Fruit fly (Drosophila melanogaster) ovary, adult (tissue): ENCODE measurements around the gene CG33271.

ENCODE experiments used
- CG17801 ChIP-seq: fragments of 200-800 bp; optimal IDR thresholded peaks from 2 replicates; lab custom pipeline; 2019; ENCODE audit warnings: missing biosample characterization, mild to moderate bottlenecking, missing genetic modification characterization, moderate library complexity; ENCODE audit not compliant: partially characterized antibody

The CG33271 gene

DNA sequence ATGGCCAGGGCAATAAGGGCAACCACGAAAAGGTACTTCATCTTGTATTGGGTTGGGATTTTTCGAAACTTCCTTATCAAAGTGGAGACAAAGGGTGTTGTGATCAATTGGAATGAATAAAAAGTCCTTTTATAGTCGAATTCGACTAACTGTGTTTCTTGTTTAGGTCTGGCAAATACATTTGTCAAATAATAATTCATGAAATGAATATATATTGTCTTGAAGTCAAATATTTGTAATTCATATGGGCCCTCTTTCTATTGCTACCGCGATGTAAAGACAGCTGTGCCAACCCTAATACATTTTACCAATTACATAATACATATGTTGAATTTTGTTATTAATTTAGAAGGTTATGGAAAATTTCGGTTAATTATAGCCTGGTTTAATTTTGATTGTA lies at the start of gene CG33271:
Gene CG33271, minus strand, starts transcription at position 101 of the 400 bp plus-strand sequence.
- no peak for TF ChIP-seq CG17801

DNA sequence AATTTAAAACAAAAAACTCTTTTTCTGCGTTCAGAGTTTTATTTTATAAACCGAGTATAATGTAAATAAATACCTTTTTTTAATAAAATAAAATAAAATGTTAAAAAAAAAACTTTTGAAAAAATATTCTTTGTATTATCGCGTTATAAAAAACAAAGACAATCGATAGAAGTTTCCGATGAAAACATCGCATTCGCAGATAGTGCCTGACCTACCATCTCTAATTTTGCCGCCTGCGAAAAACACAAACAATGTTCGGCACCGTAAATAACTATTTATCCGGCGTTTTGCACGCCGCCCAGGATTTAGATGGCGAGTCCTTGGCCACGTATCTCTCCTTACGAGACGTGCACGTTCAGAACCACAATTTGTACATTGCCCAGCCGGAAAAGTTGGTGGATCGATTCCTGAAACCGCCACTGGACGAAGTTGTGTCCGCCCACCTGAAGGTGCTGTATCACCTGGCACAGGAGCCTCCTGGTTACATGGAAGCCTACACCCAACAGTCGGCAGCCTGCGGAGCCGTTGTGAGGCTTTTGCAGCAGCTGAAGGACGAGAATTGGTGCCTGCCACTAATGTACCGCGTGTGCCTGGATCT lies 49.0 kb upstream of the CG33271 start, which contains the start of gene PCID2:
Gene PCID2, plus strand, starts transcription at position 213 of the 598 bp plus-strand sequence.
- no peak for TF ChIP-seq CG17801

DNA sequence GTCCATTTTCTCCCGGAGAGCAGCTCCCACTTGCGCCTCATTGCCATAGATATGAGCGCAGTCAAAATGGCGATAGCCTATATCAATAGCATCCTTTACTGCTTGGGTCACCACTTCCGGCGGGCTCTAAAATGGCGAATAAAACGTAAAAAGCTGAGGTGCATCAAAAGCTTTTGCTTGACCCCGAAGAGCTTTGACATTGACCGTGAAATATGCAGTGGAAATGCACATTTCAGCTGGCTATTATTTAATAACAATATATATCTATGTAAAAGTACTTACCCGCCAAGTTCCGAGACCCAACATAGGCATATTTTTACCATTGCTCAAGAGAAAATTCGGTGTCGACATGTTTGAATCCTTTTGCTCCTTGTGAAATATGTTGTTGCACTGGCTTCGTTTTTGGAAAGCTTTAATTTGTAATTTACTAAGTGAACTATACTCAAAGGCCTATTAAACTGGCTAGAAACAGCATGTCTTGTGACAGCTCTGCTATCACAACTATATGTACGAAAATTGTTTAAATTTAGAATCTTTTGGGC lies 48.4 kb upstream of the CG33271 start, which contains the start of gene CG6083:
Gene CG6083, minus strand, starts transcription at position 492 of the 542 bp plus-strand sequence.
- TF ChIP-seq CG17801: no peak

DNA sequence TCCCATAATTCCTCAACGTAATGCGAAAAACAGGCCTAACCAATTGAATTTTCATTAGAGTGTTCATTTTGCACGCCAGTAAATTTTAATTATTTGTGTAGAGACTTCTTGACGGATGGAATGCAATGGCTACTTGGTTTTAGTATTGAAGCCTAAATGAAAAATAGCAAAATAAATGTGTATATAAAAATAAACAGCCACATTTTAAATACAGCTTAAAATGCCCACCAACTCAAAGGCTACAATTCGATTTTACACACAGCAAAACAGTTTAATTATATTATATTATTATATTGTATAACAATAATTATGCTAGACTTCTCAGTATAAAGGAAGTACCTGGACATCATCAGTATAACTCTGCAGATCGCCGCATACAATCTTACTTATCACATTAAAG lies 47.0 kb upstream of the CG33271 start, which contains the start of gene Akr1B:
Gene Akr1B, minus strand, starts transcription at position 101 of the 400 bp plus-strand sequence.
- no peak for TF ChIP-seq CG17801

DNA sequence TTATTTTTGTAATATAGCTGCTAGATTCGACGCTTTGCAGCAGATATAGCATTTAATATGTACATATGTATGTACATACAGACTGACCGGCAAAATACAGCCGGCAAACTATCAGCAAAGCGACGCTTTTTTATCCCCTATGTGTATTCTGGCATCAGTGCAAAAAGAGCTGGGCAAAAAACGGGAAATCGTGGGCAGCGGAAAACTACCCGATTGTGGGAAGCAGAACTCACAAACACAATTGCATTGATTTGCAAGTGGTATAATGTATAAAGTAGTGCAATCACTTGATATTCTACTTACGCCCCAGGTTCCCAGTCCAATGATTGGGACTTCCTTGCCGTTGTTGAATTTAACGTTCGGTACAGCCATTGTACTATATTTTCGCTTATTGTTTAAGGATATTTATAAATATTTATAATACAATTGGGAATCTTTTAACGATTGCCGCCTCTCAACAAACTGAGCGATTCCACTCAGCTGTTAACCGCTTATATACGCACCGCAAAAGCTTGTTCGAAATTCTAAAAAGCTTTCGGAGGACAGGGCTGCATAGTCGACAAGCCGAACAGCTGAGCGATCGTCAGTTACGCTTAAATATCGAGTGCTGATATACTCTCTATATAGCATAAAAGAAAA lies 46.1 kb upstream of the CG33271 start:
- TF ChIP-seq CG17801: peak; percentile 20

DNA sequence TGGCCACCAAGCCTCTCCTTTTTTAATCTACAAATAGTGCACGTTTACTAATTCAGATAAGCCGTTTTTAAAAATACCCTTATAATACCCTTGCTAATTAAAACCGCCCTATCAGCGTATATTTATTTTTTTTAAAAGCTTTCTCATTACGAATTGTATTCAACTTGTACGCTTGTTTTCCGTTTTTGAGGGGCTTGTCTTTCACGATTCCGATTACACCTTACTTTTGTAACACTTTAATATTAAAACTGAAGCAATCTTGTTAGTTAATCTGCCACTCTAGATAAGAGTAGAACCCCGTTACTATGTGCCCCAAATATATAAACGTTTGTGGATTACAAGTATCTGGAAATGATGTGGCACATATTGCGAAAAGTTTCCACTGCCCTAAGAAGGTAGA lies 45.5 kb upstream of the CG33271 start:
- TF ChIP-seq CG17801: no peak

DNA sequence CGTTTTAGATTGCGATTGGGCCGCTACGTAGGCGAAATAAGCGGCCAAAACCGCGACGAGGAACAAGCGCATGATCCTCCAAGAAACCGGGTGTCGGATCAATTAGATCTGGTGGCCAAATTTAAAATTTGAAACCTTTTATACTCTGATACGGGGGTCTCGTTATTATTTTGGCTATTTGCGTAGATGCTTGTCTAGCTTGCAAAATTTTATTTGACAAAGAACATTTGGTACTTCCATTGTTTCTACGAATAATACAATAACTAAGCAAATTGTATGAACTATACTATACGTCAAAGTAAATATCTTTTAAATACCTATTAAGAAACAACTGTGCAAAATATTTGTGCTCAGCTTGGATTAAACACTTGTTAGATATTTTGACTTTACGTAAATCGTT lies 42.7 kb upstream of the CG33271 start, which contains the start of gene Muc68Ca:
Gene Muc68Ca, minus strand, starts transcription at position 101 of the 400 bp plus-strand sequence.
- TF ChIP-seq CG17801: no peak

DNA sequence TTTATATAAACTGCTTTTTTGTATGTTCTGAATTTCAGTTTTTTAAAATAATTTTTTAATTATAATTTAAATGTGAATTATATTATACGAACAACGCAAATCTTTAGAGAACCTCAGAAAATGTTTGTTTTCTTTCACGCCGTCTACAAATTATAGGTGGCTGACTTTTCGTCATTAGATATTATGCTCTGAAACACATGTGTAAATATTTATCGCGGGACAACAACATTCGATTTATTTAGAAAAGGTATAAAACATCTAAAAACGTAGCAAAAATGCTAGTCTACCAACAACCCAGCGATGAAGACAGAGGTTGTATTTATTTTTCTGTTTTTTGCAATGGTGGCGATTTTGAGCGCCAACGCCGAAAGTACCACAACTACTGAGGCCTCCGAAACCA lies 32.5 kb upstream of the CG33271 start, which contains the start of gene CG42832:
Gene CG42832, plus strand, starts transcription at position 301 of the 400 bp plus-strand sequence.
- TF ChIP-seq CG17801: no peak

DNA sequence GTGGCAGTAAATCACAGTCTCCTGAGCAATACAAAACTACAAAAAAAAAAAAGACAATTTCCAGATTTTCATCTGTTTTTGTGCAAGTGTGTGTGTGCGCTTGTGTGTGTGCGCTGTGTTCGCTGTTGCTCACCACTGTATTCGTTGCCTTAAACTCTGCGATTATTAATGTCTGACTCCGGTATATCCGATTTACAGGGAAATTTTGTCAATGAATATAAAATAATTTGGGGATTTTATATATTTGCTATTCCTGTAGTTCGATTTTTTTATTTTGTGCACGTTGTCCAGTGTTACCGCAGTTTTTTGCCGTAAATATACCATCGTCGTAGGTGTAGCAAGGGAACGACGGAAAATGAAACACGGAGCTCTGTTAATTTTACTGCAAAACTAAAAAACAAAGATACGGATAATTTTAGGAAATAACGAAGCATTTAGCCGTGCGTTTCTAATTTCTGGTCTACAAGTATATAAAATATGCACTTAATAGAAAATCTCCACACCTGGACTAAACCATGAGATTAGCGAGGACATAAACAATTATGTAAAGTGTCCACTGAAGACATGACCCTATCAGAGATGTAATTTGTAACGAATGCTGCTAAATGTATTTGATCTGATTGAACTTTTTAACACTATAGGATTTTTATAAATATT lies 32.0 kb upstream of the CG33271 start, which contains the start of gene Duba:
Gene Duba, minus strand, starts transcription at position 313 of the 657 bp plus-strand sequence.
- no peak for TF ChIP-seq CG17801

DNA sequence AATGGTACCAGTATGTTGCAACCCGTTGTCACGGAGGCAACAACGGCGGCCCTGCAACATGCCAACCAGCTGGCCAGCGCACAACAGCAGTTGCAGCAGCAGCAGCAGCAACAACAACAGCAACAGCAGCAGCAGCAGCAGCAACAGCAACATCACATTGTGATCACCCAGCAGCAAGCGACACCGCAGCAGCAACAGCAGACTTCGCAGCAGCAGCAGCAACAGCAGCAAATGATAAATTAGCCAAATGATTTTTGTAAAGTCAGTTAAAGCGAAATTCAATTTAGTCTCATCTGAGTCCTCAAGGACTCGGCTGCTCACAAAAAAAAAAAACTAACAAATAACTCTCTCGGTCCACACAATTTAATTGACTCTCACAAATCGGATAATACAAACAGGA lies 26.9 kb upstream of the CG33271 start:
- no peak for TF ChIP-seq CG17801

DNA sequence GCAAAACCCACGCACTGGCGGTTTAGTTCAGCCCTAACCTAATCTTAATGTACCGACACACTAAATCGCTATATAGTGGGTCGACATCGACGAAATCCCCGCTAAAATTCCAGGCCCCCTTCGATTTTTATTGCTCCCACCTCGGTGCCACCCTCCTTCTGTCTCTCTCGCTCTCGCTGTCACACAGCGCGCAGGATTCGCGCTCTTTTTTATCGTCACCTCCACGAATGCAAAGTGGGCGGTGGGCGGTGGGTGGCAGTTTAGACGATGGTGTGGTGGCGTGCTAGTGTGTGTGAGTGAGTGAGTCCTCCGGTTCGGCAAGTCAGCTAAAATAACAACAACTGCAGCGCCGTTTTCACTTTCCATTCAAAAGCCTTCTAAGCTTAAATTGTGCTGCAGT lies 24.7 kb upstream of the CG33271 start:
- no peak for TF ChIP-seq CG17801

DNA sequence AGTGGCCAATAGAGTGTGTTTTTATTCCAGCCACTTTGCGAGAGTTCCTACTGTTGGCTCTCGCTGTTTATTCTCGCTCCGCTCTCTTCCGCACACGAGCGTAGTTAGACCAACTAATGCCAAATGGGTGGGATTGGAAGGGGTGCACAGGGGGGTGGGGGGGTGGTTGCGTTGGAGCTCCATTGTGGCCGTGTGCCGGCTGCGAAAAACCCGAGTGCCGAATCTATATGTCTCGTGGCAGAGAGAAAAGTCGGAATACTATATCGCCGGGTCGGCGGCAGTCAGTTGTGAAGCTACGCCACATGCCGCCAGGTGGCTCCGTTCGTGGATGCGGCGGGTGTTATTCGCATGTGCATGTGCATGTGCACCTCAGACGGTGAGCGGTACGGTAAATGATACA lies 23.8 kb upstream of the CG33271 start:
- TF ChIP-seq CG17801: no peak

DNA sequence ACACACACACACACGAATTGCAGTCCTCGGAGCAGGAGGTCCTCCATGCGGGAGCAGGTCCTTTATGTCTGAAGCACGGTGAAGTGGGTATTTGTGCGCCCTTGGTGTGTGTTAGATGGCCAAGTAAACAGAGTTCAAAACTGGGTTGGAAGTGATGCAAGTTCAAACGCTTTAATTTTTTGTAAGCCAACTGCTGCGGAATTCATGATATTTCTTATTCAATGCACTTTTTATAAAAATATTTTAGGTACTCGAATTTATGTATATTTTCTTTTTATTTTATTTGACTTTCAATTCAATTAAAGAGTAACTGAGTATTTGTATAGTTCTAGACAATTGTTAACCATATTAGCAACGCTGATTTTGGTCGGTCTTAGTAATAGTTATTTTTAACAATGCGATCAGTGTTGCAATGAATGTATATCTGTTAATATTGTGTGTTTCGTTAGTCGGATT lies 22.7 kb upstream of the CG33271 start, which contains the start of the genes CG14137 and CG46394:
Gene CG14137, minus strand, starts transcription at position 101 of the 456 bp plus-strand sequence.
Gene CG46394, plus strand, starts transcription at position 406 of the 456 bp plus-strand sequence.
- TF ChIP-seq CG17801: no peak

DNA sequence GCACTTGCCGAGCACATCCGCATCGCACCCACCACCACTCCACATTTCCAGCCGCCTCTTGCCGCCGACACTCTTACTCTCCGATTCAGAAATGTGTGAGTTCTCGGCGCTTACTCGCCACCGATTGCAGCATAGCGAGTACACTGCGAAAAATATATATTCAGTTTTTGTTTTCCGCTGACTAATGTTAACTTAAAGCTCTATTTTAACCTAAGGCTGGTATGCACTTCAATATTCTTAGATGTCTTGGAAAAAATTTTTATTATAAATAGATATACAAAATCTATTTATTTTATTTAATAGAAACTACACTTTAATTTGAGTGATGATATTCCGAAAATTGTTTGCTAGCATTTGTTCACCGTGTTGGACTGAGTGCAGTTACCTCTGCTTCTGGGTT lies 22.0 kb upstream of the CG33271 start:
- TF ChIP-seq CG17801: no peak

DNA sequence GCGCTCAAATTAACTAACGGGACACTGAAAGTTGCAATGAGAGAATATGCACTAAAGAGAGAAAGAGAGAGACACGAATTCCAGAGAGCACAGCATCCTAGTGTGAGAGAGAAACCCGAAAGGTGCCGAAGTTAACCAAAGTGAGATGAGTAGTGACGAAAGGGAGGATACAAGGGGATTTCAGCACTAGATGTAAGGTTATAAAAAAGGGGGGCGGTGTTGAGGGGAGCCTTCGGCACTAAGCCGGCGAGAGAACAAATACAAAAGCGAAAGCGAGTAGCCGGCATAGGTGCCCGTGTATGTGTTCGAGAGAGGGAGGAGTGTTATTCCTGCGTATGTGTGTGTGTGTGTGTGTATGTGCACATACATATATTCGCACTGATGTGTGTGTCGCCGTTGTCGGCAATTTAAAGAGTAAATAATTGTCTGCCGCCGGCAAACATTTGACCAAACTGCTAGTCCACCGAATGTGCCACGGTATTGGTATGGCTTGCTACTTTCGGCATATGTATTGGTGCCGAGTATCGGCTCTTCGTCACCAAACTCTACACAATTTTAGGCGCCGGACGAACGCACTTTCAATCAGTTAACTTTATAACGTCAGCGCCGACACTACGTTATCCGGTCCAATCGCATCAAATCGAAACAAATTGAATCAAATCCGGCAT lies 19.4 kb upstream of the CG33271 start, which contains the start of gene CG7368:
Gene CG7368, plus strand, starts transcription at position 618 of the 668 bp plus-strand sequence.
- no peak for TF ChIP-seq CG17801

DNA sequence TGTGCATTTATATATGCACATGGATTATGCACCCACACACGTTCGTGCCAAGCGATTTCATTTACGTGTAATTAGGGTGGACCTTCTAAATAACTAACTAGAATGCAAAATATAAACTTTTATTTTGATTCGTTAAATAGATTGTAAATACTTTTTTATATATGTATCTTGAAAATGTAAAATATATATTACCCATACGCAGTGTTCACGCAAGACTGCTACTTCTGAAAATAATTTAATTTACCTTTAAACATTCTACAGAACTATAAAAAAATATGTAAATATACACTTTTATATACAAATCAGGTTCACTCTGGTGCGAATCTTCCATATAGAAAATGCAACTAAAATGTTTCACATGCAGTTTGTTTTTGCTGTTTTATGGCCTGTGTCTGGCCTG lies 16.5 kb upstream of the CG33271 start:
- no peak for TF ChIP-seq CG17801
